Worm (Caenorhabditis elegans): ENCODE measurements around the gene rps-1.

rps-1 gene

ce11 chrIII:4517781-4518180 lies 42.1 kb downstream of the rps-1 start:
- TF ChIP-seq lin-13 (tag; optimal IDR thresholded peaks at IDR 0.05) (no peak), nhr-28 (tag; optimal IDR thresholded peaks at IDR 0.05) (no peak), sem-2 (GFP tag; optimal IDR thresholded peaks at IDR 0.05) (no peak), unc-120 (tag; optimal IDR thresholded peaks at IDR 0.05; ENCODE audit: poor library complexity, severe bottlenecking) (no peak), nhr-76 (tag; optimal IDR thresholded peaks at IDR 0.05) (no peak), unc-39 (tag; optimal IDR thresholded peaks at IDR 0.05) (no peak), blmp-1 (tag; optimal IDR thresholded peaks at IDR 0.05) (no peak), mls-2 (tag; optimal IDR thresholded peaks at IDR 0.05) (no peak), mep-1 (tag; optimal IDR thresholded peaks at IDR 0.05) (no peak), ztf-11 (tag; optimal IDR thresholded peaks at IDR 0.05) (no peak), ceh-83 (GFP tag; optimal IDR thresholded peaks at IDR 0.05) (no peak), ces-1 (GFP tag; optimal IDR thresholded peaks at IDR 0.05) (no peak), elt-3 (tag; optimal IDR thresholded peaks at IDR 0.05) (no peak), tbx-8 (GFP tag; optimal IDR thresholded peaks at IDR 0.05) (no peak), zip-8 (tag; optimal IDR thresholded peaks at IDR 0.05) (no peak), nhr-12 (tag; optimal IDR thresholded peaks at IDR 0.05) (no peak), lin-32 (GFP tag; optimal IDR thresholded peaks at IDR 0.05) (no peak), M03D4.4 (tag; optimal IDR thresholded peaks at IDR 0.05) (no peak)

- TF ChIP-seq cnd-1 (tag; optimal IDR thresholded peaks at IDR 0.05) (peak; percentile 77), lin-32 (GFP tag; optimal IDR thresholded peaks at IDR 0.05) (peak; percentile 55), zip-8 (tag; optimal IDR thresholded peaks at IDR 0.05) (no peak), ces-1 (GFP tag; optimal IDR thresholded peaks at IDR 0.05) (peak; percentile 67), ceh-43 (GFP tag; optimal IDR thresholded peaks at IDR 0.05) (peak; percentile 52), mls-2 (tag; optimal IDR thresholded peaks at IDR 0.05) (peak; percentile 60), unc-120 (tag; optimal IDR thresholded peaks at IDR 0.05; ENCODE audit: poor library complexity, severe bottlenecking) (no peak)
Measured at ce11 chrIII:4519410-4519809, 43.7 kb downstream of the rps-1 start.

- TF ChIP-seq lin-13 (tag; optimal IDR thresholded peaks at IDR 0.05) = no peak
- no peak for TF ChIP-seq sptf-1 (tag; optimal IDR thresholded peaks at IDR 0.05)
- TF ChIP-seq bed-3 (GFP tag; optimal IDR thresholded peaks at IDR 0.05) = no peak
- no peak for TF ChIP-seq ceh-39 (tag; optimal IDR thresholded peaks at IDR 0.05)
- TF ChIP-seq nhr-12 (tag; optimal IDR thresholded peaks at IDR 0.05) = no peak
- no peak for TF ChIP-seq blmp-1 (tag; optimal IDR thresholded peaks at IDR 0.05)
- TF ChIP-seq nhr-76 (tag; optimal IDR thresholded peaks at IDR 0.05) = no peak
- no peak for TF ChIP-seq M03D4.4 (tag; optimal IDR thresholded peaks at IDR 0.05)
- TF ChIP-seq pha-4 (tag; optimal IDR thresholded peaks at IDR 0.05) = no peak
- TF ChIP-seq drap-1 (GFP tag; optimal IDR thresholded peaks at IDR 0.05) = no peak
- TF ChIP-seq nhr-237 (tag; optimal IDR thresholded peaks at IDR 0.05) = no peak
- TF ChIP-seq unc-62 (GFP tag; optimal IDR thresholded peaks at IDR 0.05) = no peak
- no peak for TF ChIP-seq zip-8 (tag; optimal IDR thresholded peaks at IDR 0.05)
Measured at ce11 chrIII:4520057-4520456, 44.3 kb downstream of the rps-1 start, which contains the start of gene cdh-4. TSS of gene cdh-4 (plus strand) at chrIII:4520357.

- TF ChIP-seq elt-1 (tag; optimal IDR thresholded peaks at IDR 0.05; ENCODE audit: borderline replicate concordance, insufficient read depth) (no peak), hlh-1 (tag; optimal IDR thresholded peaks at IDR 0.05) (peak; percentile 27), ham-2 (GFP tag; optimal IDR thresholded peaks at IDR 0.05) (no peak), ztf-11 (tag; optimal IDR thresholded peaks at IDR 0.05) (no peak), unc-39 (tag; optimal IDR thresholded peaks at IDR 0.05) (no peak), unc-120 (tag; optimal IDR thresholded peaks at IDR 0.05; ENCODE audit: poor library complexity, severe bottlenecking) (no peak), ceh-43 (GFP tag; optimal IDR thresholded peaks at IDR 0.05) (no peak), cnd-1 (tag; optimal IDR thresholded peaks at IDR 0.05) (peak; percentile 86), lin-13 (tag; optimal IDR thresholded peaks at IDR 0.05) (no peak), nhr-12 (tag; optimal IDR thresholded peaks at IDR 0.05) (no peak), M03D4.4 (tag; optimal IDR thresholded peaks at IDR 0.05) (no peak), snpc-4 (tag; optimal IDR thresholded peaks at IDR 0.05) (no peak), ces-1 (GFP tag; optimal IDR thresholded peaks at IDR 0.05) (peak; percentile 59), nhr-237 (tag; optimal IDR thresholded peaks at IDR 0.05) (no peak), unc-62 (GFP tag; optimal IDR thresholded peaks at IDR 0.05) (peak; percentile 61), ceh-83 (GFP tag; optimal IDR thresholded peaks at IDR 0.05) (no peak)
Measured at ce11 chrIII:4523411-4523810, 47.7 kb downstream of the rps-1 start.

- TF ChIP-seq cnd-1 (tag; optimal IDR thresholded peaks at IDR 0.05) (no peak), ces-1 (GFP tag; optimal IDR thresholded peaks at IDR 0.05) (peak; percentile 95)
Measured at ce11 chrIII:4524071-4524470, 48.4 kb downstream of the rps-1 start.
